Fruit fly (Drosophila melanogaster): ENCODE measurements around the gene Cpr76Ba.

The Cpr76Ba gene

dm6 chr3L:19561745-19562144 lies 43.6 kb upstream of the Cpr76Ba start (continued):
- TF ChIP-seq CG18619 (GFP tag; optimal IDR thresholded peaks at IDR 0.05) (no peak), CG10979 (tag; optimal IDR thresholded peaks at IDR 0.05) (peak; percentile 6), lbe (GFP tag; optimal IDR thresholded peaks at IDR 0.05) (peak; percentile 27), CG11560 (tag; IDR thresholded peaks at IDR 0.05) (no peak), CG6813 (GFP tag; optimal IDR thresholded peaks at IDR 0.05) (no peak), Oli (tag; optimal IDR thresholded peaks at IDR 0.05) (peak; percentile 26), CG11093 (GFP tag; IDR thresholded peaks at IDR 0.05) (no peak), nau (GFP tag; optimal IDR thresholded peaks at IDR 0.05) (no peak), NC2α (GFP tag; optimal IDR thresholded peaks at IDR 0.05) (no peak), CG4617 (GFP tag; optimal IDR thresholded peaks at IDR 0.05; ENCODE audit: borderline replicate concordance) (no peak), ssp (GFP tag; IDR thresholded peaks at IDR 0.05) (no peak), CG11456 (GFP tag; IDR thresholded peaks at IDR 0.05) (no peak), Tbp (GFP tag; optimal IDR thresholded peaks at IDR 0.05) (no peak), kay (GFP tag; optimal IDR thresholded peaks at IDR 0.05) (no peak), CG6689 (GFP tag; IDR thresholded peaks at IDR 0.05) (no peak), Hmr (GFP tag; optimal IDR thresholded peaks at IDR 0.05) (peak; percentile 53), grn (GFP tag; optimal IDR thresholded peaks at IDR 0.05) (no peak), sima (GFP tag; optimal IDR thresholded peaks at IDR 0.05) (no peak), E2f2 (GFP tag; IDR thresholded peaks at IDR 0.05) (no peak), dmrt99B (tag; optimal IDR thresholded peaks at IDR 0.05) (peak; percentile 51), CG1529 (GFP tag; optimal IDR thresholded peaks at IDR 0.05) (no peak), pzg (GFP tag; optimal IDR thresholded peaks at IDR 0.05) (no peak), B-H1 (GFP tag; IDR thresholded peaks at IDR 0.05) (no peak), exex (tag; optimal IDR thresholded peaks at IDR 0.05) (peak; percentile 9), Dref (GFP tag; IDR thresholded peaks at IDR 0.05) (no peak), CG6854 (GFP tag; optimal IDR thresholded peaks at IDR 0.05) (no peak), CG3281 (GFP tag; optimal IDR thresholded peaks at IDR 0.05) (peak; percentile 69), trem (tag; optimal IDR thresholded peaks at IDR 0.05) (no peak), Scr (GFP tag; IDR thresholded peaks at IDR 0.05; ENCODE audit: partially characterized antibody) (no peak), mirr (GFP tag; optimal IDR thresholded peaks at IDR 0.05) (no peak), CG7839 (tag; optimal IDR thresholded peaks at IDR 0.05) (peak; percentile 30), D19B (GFP tag; optimal IDR thresholded peaks at IDR 0.05) (peak; percentile 16), Ptx1 (GFP tag; IDR thresholded peaks at IDR 0.05) (no peak), Abd-B (GFP tag; optimal IDR thresholded peaks at IDR 0.05) (no peak), trh (GFP tag; optimal IDR thresholded peaks at IDR 0.05) (no peak), nerfin-1 (tag; optimal IDR thresholded peaks at IDR 0.05) (no peak), cas (GFP tag; IDR thresholded peaks at IDR 0.05) (no peak), CG6683 (GFP tag; optimal IDR thresholded peaks at IDR 0.05) (no peak), NFAT (GFP tag; IDR thresholded peaks at IDR 0.05) (no peak), Hmx (GFP tag; optimal IDR thresholded peaks at IDR 0.05) (peak; percentile 51), BEAF-32 (GFP tag; optimal IDR thresholded peaks at IDR 0.05) (no peak), CG8089 (GFP tag; optimal IDR thresholded peaks at IDR 0.05) (no peak), CG7786 (GFP tag; optimal IDR thresholded peaks at IDR 0.05) (peak; percentile 0), ERR (GFP tag; optimal IDR thresholded peaks at IDR 0.05) (no peak), CG4404 (GFP tag; IDR thresholded peaks at IDR 0.05) (no peak), CG10147 (GFP tag; optimal IDR thresholded peaks at IDR 0.05) (peak; percentile 63), CG1832 (GFP tag; optimal IDR thresholded peaks at IDR 0.05) (no peak), slou (GFP tag; optimal IDR thresholded peaks at IDR 0.05) (no peak), CG30431 (GFP tag; optimal IDR thresholded peaks at IDR 0.05) (no peak), CG12391 (tag; optimal IDR thresholded peaks at IDR 0.05) (peak; percentile 22), sob (GFP tag; IDR thresholded peaks at IDR 0.05) (no peak), psq (GFP tag; optimal IDR thresholded peaks at IDR 0.05) (no peak)

Data from whole organism, embryonic.